Fruit fly (Drosophila melanogaster) whole organism, embryonic: ENCODE results near the gene CG43779.

Experiments used
- Asciz ChIP-seq: fragments of 200-800 bp; sonication (Bioruptor generic); optimal IDR thresholded peaks from 2 replicates; lab custom pipeline; 2017; ENCODE audit warnings: missing biosample characterization, mild to moderate bottlenecking, missing genetic modification characterization, missing genetic modification reagents
- Bdp1 ChIP-seq: fragments of 200-800 bp; sonication (Bioruptor generic); optimal IDR thresholded peaks from 3 replicates; lab custom pipeline; 2016; ENCODE audit warnings: missing biosample characterization, missing genetic modification characterization
- Blimp-1 ChIP-seq: fragments of 200-800 bp; sonication (Bioruptor generic); optimal IDR thresholded peaks from 3 replicates; lab custom pipeline; 2018; ENCODE audit warnings: missing biosample characterization, missing genetic modification characterization, mild to moderate bottlenecking, moderate library complexity, missing genetic modification reagents
- CG10147 ChIP-seq: fragments of 200-800 bp; sonication (Bioruptor generic); optimal IDR thresholded peaks from 2 replicates; lab custom pipeline; 2019; ENCODE audit warnings: missing biosample characterization, mild to moderate bottlenecking, missing genetic modification characterization, moderate library complexity
- CG11093 ChIP-seq: fragments of 200-800 bp; sonication (Bioruptor generic); IDR thresholded peaks from 3 replicates; pipeline ENCODE4 v1.3.6; 2022; ENCODE audit warnings: missing biosample characterization, missing genetic modification characterization
- CG12769 ChIP-seq: fragments of 200-800 bp; sonication (Bioruptor generic); optimal IDR thresholded peaks from 2 replicates; lab custom pipeline; 2019; ENCODE audit warnings: missing biosample characterization, mild to moderate bottlenecking, missing genetic modification characterization, moderate library complexity
- CG14014 ChIP-seq: fragments of 200-800 bp; sonication (Bioruptor generic); IDR thresholded peaks from 2 replicates; pipeline ENCODE4 v1.3.6; 2022; ENCODE audit warnings: missing biosample characterization, missing genetic modification characterization
- CG14710 ChIP-seq: fragments of 200-800 bp; sonication (Bioruptor generic); optimal IDR thresholded peaks from 3 replicates; lab custom pipeline; 2019; ENCODE audit warnings: missing biosample characterization, mild to moderate bottlenecking, missing genetic modification characterization, moderate library complexity
- CG1602 ChIP-seq: fragments of 200-800 bp; sonication (Bioruptor generic); optimal IDR thresholded peaks from 3 replicates; lab custom pipeline; 2016; ENCODE audit warnings: missing biosample characterization, missing genetic modification characterization
- CG17385 ChIP-seq: fragments of 200-800 bp; sonication (Bioruptor generic); optimal IDR thresholded peaks from 3 replicates; lab custom pipeline; 2018; ENCODE audit warnings: missing biosample characterization, mild to moderate bottlenecking, missing genetic modification characterization
- CG2120 ChIP-seq: fragments of 200-800 bp; sonication (Bioruptor generic); optimal IDR thresholded peaks from 3 replicates; lab custom pipeline; 2016; ENCODE audit warnings: missing biosample characterization, missing genetic modification characterization
- CG2712 ChIP-seq: fragments of 200-800 bp; optimal IDR thresholded peaks from 3 replicates; lab custom pipeline; 2019; ENCODE audit warnings: missing biosample characterization, mild to moderate bottlenecking, missing genetic modification characterization, moderate library complexity
- CG3847 ChIP-seq: fragments of 200-800 bp; sonication (Bioruptor generic); IDR thresholded peaks from 2 replicates; pipeline ENCODE4 v1.3.6; 2022; ENCODE audit warnings: missing biosample characterization, missing genetic modification characterization
- CG4360 ChIP-seq: fragments of 200-800 bp; sonication (Bioruptor generic); IDR thresholded peaks from 2 replicates; pipeline ENCODE4 v1.3.6; 2022; ENCODE audit warnings: missing biosample characterization, missing genetic modification characterization
- CG6689 ChIP-seq: fragments of 200-800 bp; sonication (Bioruptor generic); IDR thresholded peaks from 2 replicates; pipeline ENCODE4 v1.3.6; 2022; ENCODE audit warnings: missing biosample characterization, missing genetic modification characterization
- CG9817 ChIP-seq: fragments of 200-800 bp; sonication (Bioruptor generic); optimal IDR thresholded peaks from 2 replicates; lab custom pipeline; 2018; ENCODE audit warnings: missing biosample characterization, mild to moderate bottlenecking, missing genetic modification characterization, moderate library complexity
- H2.0 ChIP-seq: fragments of 200-800 bp; sonication (Bioruptor generic); IDR thresholded peaks from 2 replicates; pipeline ENCODE4 v1.3.6; 2022; ENCODE audit warnings: missing biosample characterization, missing genetic modification characterization
- Hey ChIP-seq: fragments of 200-800 bp; sonication (Bioruptor generic); optimal IDR thresholded peaks from 3 replicates; lab custom pipeline; 2018; ENCODE audit warnings: missing biosample characterization, mild to moderate bottlenecking, missing genetic modification characterization
- Hmr ChIP-seq: fragments of 200-800 bp; sonication (Bioruptor generic); optimal IDR thresholded peaks from 3 replicates; lab custom pipeline; 2017; ENCODE audit warnings: mild to moderate bottlenecking, missing biosample characterization, missing genetic modification reagents, missing genetic modification characterization
- Lhr ChIP-seq: fragments of 200-800 bp; sonication (Bioruptor generic); optimal IDR thresholded peaks from 3 replicates; lab custom pipeline; 2017; ENCODE audit warnings: mild to moderate bottlenecking, missing biosample characterization, missing genetic modification reagents, missing genetic modification characterization
- NC2β ChIP-seq: fragments of 200-800 bp; sonication (Bioruptor generic); optimal IDR thresholded peaks from 2 replicates; lab custom pipeline; 2016; ENCODE audit warnings: missing biosample characterization, missing genetic modification characterization
- NK7.1 ChIP-seq: fragments of 200-800 bp; sonication (Bioruptor generic); optimal IDR thresholded peaks from 3 replicates; lab custom pipeline; 2016; ENCODE audit warnings: missing biosample characterization, missing genetic modification characterization
- Oaz ChIP-seq: fragments of 200-800 bp; sonication (Bioruptor generic); IDR thresholded peaks from 2 replicates; pipeline ENCODE4 v1.3.6; 2022; ENCODE audit warnings: missing biosample characterization, missing genetic modification characterization
- Rfx ChIP-seq: fragments of 200-800 bp; sonication (Bioruptor generic); IDR thresholded peaks from 2 replicates; pipeline ENCODE4 v1.3.6; 2022; ENCODE audit warnings: missing biosample characterization, missing genetic modification characterization
- Tbp ChIP-seq: fragments of >200 bp; optimal IDR thresholded peaks from 2 replicates; lab custom pipeline; 2018; ENCODE audit warnings: missing biosample characterization, missing genetic modification characterization
- YL-1 ChIP-seq: fragments of 200-800 bp; sonication (Bioruptor generic); optimal IDR thresholded peaks from 3 replicates; lab custom pipeline; 2017; ENCODE audit warnings: missing biosample characterization, mild to moderate bottlenecking, missing genetic modification characterization
- bsh ChIP-seq, 2 experiments: fragments of 200-800 bp; sonication (Bioruptor generic); optimal IDR thresholded peaks; 2 replicates each; lab custom pipeline; 2017 to 2018; ENCODE audit warnings: mild to moderate bottlenecking in 2 of 2, missing biosample characterization in 2 of 2, missing genetic modification characterization in 2 of 2, moderate library complexity in 1 of 2
- cato ChIP-seq: fragments of 200-800 bp; sonication (Bioruptor generic); optimal IDR thresholded peaks from 2 replicates; lab custom pipeline; 2016; ENCODE audit warnings: missing biosample characterization, missing genetic modification characterization, borderline replicate concordance
- ci ChIP-seq: fragments of 200-800 bp; sonication (Bioruptor generic); IDR thresholded peaks from 3 replicates; pipeline ENCODE4 v1.3.6; 2022; ENCODE audit warnings: missing biosample characterization, missing genetic modification characterization
- crol ChIP-seq: fragments of 200-800 bp; sonication (Bioruptor generic); IDR thresholded peaks from 2 replicates; pipeline ENCODE4 v1.3.6; 2022; ENCODE audit warnings: missing biosample characterization, missing genetic modification characterization
- fd96Cb ChIP-seq: fragments of 200-800 bp; sonication (Bioruptor generic); optimal IDR thresholded peaks from 2 replicates; lab custom pipeline; 2018; ENCODE audit warnings: missing biosample characterization, mild to moderate bottlenecking, missing genetic modification characterization, moderate library complexity
- gem ChIP-seq: fragments of 200-800 bp; sonication (Bioruptor generic); optimal IDR thresholded peaks from 2 replicates; lab custom pipeline; 2019; ENCODE audit warnings: missing biosample characterization, mild to moderate bottlenecking, missing genetic modification characterization, moderate library complexity
- hth ChIP-seq: fragments of >200 bp; optimal IDR thresholded peaks from 2 replicates; lab custom pipeline; 2017; ENCODE audit warnings: inconsistent platforms
- jigr1 ChIP-seq: fragments of 200-800 bp; sonication (Bioruptor generic); IDR thresholded peaks from 3 replicates; pipeline ENCODE4 v1.3.6; 2022; ENCODE audit warnings: missing biosample characterization, missing genetic modification characterization
- klu ChIP-seq: fragments of 200-800 bp; sonication (Bioruptor generic); IDR thresholded peaks from 2 replicates; pipeline ENCODE4 v1.3.6; 2022; ENCODE audit warnings: missing biosample characterization, missing genetic modification characterization
- knrl ChIP-seq: fragments of 200-800 bp; sonication (Bioruptor generic); IDR thresholded peaks from 3 replicates; pipeline ENCODE4 v1.3.6; 2022; ENCODE audit warnings: missing biosample characterization, missing genetic modification characterization; ENCODE audit not compliant: partially characterized antibody
- nmo ChIP-seq: fragments of 200-800 bp; sonication (Bioruptor generic); optimal IDR thresholded peaks from 2 replicates; lab custom pipeline; 2018; ENCODE audit warnings: missing biosample characterization, mild to moderate bottlenecking, missing genetic modification characterization, moderate library complexity
- oc ChIP-seq: fragments of 200-800 bp; sonication (Bioruptor generic); optimal IDR thresholded peaks from 2 replicates; lab custom pipeline; 2018; ENCODE audit warnings: missing biosample characterization, mild to moderate bottlenecking, missing genetic modification characterization, moderate library complexity
- pum ChIP-seq: fragments of 200-800 bp; sonication (Bioruptor generic); optimal IDR thresholded peaks from 2 replicates; lab custom pipeline; 2016; ENCODE audit warnings: missing biosample characterization, missing genetic modification characterization
- repo ChIP-seq: fragments of 200-800 bp; sonication (Bioruptor generic); optimal IDR thresholded peaks from 2 replicates; lab custom pipeline; 2016; ENCODE audit warnings: missing biosample characterization, missing genetic modification characterization
- run ChIP-seq: fragments of 200-800 bp; sonication (Bioruptor generic); optimal IDR thresholded peaks from 3 replicates; lab custom pipeline; 2018; ENCODE audit warnings: missing biosample characterization, mild to moderate bottlenecking, missing genetic modification characterization
- sd ChIP-seq: fragments of 200-800 bp; sonication (Bioruptor generic); optimal IDR thresholded peaks from 3 replicates; lab custom pipeline; 2018; ENCODE audit warnings: missing biosample characterization, mild to moderate bottlenecking, missing genetic modification characterization, moderate library complexity
- sens ChIP-seq: fragments of 200-800 bp; sonication (Bioruptor generic); peaks from one replicate; lab custom pipeline; 2016; ENCODE audit warnings: missing biosample characterization, missing genetic modification characterization
- seq ChIP-seq: fragments of 200-800 bp; sonication (Bioruptor generic); IDR thresholded peaks from 2 replicates; pipeline ENCODE4 v1.3.6; 2022; ENCODE audit warnings: missing biosample characterization, missing genetic modification characterization
- sim ChIP-seq: fragments of 200-800 bp; sonication (Bioruptor generic); IDR thresholded peaks from 2 replicates; pipeline ENCODE4 v1.3.6; 2022; ENCODE audit warnings: missing biosample characterization, missing genetic modification characterization
- sisA ChIP-seq: fragments of 200-800 bp; sonication (Bioruptor generic); IDR thresholded peaks from 2 replicates; pipeline ENCODE4 v1.3.6; 2022; ENCODE audit warnings: missing biosample characterization, missing genetic modification characterization
- tin ChIP-seq: fragments of 200-800 bp; sonication (Bioruptor generic); optimal IDR thresholded peaks from 3 replicates; lab custom pipeline; 2016; ENCODE audit warnings: missing biosample characterization, missing genetic modification characterization

CG43779 gene

DNA sequence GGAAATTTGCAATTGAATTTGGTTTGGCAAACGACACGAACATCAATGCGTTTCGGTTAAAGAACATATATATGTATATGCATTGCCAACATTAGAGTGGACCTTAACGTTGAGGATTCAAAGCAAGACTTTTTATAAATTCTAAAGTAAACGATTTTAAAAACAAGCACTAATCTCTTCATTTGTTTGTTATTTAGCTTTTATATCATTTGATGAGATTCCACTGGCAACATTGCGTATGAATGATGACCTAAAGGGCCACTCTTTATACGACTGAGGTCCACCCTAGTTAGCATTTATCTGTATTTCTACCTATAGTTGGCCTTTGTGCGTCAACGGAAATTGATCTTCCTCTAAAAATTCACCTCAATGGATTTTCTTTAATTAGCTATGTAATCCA lies 47.9 kb downstream of the CG43779 start (continued):
- no peak for TF ChIP-seq oc
- TF ChIP-seq NC2β = no peak
- peak; percentile 68 for TF ChIP-seq gem (tag; lab: Kevin White, UChicago)
- TF ChIP-seq knrl (GFP tag; lab: Robert Waterston, UW) = no peak
- 0 out of 2 replicates have a peak, but pooled peaks have one; percentile 19 for TF ChIP-seq seq
- no peak for TF ChIP-seq crol (GFP tag; lab: Robert Waterston, UW)
- no peak for TF ChIP-seq CG17385 (GFP tag; lab: Kevin White, UChicago)
- TF ChIP-seq Hmr (GFP tag; lab: Kevin White, UChicago) = peak; percentile 8
- peak; percentile 12 for TF ChIP-seq nmo
- no peak for TF ChIP-seq sisA (GFP tag; lab: Robert Waterston, UW)
- TF ChIP-seq CG9817 (tag; lab: Kevin White, UChicago) = peak; percentile 14
- TF ChIP-seq CG14014 (GFP tag; lab: Robert Waterston, UW) = 0 out of 2 replicates have a peak, but pooled peaks have one; percentile 23
- no peak for TF ChIP-seq run (tag; lab: Kevin White, UChicago)
- no peak for TF ChIP-seq cato (GFP tag; lab: Kevin White, UChicago)
- TF ChIP-seq YL-1 (GFP tag; lab: Kevin White, UChicago) = no peak
- no peak for TF ChIP-seq sim (GFP tag; lab: Robert Waterston, UW)
- peak; percentile 69 for TF ChIP-seq sens (GFP tag; lab: Kevin White, UChicago)
- no peak for TF ChIP-seq sd
- peak; percentile 15 for TF ChIP-seq CG12769 (tag; lab: Kevin White, UChicago)
- peak; percentile 2 for TF ChIP-seq CG2120 (GFP tag; lab: Kevin White, UChicago)
- TF ChIP-seq fd96Cb (tag; lab: Kevin White, UChicago) = peak; percentile 19
- TF ChIP-seq repo (GFP tag; lab: Kevin White, UChicago) = no peak
- peak; percentile 36; the same call in 1 of the 2 replicates for TF ChIP-seq CG6689 (GFP tag; lab: Robert Waterston, UW)
- no peak for TF ChIP-seq CG10147 (GFP tag; lab: Kevin White, UChicago)
- no peak for TF ChIP-seq CG3847 (GFP tag; lab: Robert Waterston, UW)
- TF ChIP-seq H2.0 = 0 out of 2 replicates have a peak, but pooled peaks have one; percentile 22
- TF ChIP-seq Tbp (GFP tag; lab: Kevin White, UChicago) = no peak
- TF ChIP-seq Asciz (GFP tag; lab: Kevin White, UChicago) = peak; percentile 7
- peak; percentile 50 for TF ChIP-seq CG2712 (tag; lab: Kevin White, UChicago)
- TF ChIP-seq hth = no peak
- no peak for TF ChIP-seq Oaz (GFP tag; lab: Robert Waterston, UW)
- TF ChIP-seq bsh (GFP tag; optimal IDR thresholded peaks at IDR 0.05; lab: Kevin White, UChicago) = peak in 1 of 2 experiments; percentile 52
- no peak for TF ChIP-seq CG11093
- TF ChIP-seq Bdp1 (GFP tag; lab: Kevin White, UChicago) = no peak
- no peak for TF ChIP-seq CG1602
- TF ChIP-seq Rfx = peak; percentile 47
- no peak for TF ChIP-seq CG14710 (tag; lab: Kevin White, UChicago)
- TF ChIP-seq pum = no peak
- TF ChIP-seq Hey = no peak
- peak; percentile 51; the same call in 2 of the 3 replicates for TF ChIP-seq ci (GFP tag; lab: Robert Waterston, UW)
- TF ChIP-seq tin (GFP tag; lab: Kevin White, UChicago) = no peak
- no peak for TF ChIP-seq jigr1 (GFP tag; lab: Robert Waterston, UW)

DNA sequence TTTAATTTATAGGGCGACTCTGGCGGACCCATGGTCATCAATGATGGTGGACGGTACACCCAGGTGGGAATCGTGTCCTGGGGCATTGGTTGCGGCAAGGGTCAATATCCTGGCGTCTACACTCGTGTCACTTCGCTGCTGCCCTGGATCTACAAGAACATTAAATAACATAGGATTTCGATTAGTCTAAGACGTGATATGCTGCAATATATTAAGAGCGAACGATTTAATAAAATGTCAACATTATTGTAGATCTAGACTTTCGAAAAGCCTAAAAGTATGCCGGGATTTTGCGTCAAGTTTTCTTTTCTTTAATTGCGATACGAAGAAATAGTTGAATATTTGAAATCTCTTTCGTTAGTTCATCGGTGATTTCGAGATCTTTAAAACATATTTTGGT lies 49.4 kb downstream of the CG43779 start, which contains the start of gene Naa20B:
Naa20B (plus strand) TSS at position 301 of the 400 bp plus-strand sequence.
- TF ChIP-seq Lhr (GFP tag; lab: Kevin White, UChicago) (no peak), klu (GFP tag; lab: Robert Waterston, UW) (no peak), NK7.1 (no peak), CG4360 (GFP tag; lab: Robert Waterston, UW) (no peak), Blimp-1 (GFP tag; lab: Kevin White, UChicago) (no peak)
- TF ChIP-seq, all 482 proteins: peak for 0
